Fruit fly (Drosophila melanogaster) S2 (cell line): ENCODE measurements around the gene Nse1.
A peak's percentile ranks its signal among the peaks of the same experiment; 100 is the strongest.

ENCODE experiments used
- CG8478 ChIP-seq: fragments of >200 bp; optimal IDR thresholded peaks from 2 replicates; lab custom pipeline; 2018
- CTCF ChIP-seq, 2 experiments: fragments of >200 bp; optimal IDR thresholded peaks; 2 replicates each; lab custom pipeline; 2018

DNA sequence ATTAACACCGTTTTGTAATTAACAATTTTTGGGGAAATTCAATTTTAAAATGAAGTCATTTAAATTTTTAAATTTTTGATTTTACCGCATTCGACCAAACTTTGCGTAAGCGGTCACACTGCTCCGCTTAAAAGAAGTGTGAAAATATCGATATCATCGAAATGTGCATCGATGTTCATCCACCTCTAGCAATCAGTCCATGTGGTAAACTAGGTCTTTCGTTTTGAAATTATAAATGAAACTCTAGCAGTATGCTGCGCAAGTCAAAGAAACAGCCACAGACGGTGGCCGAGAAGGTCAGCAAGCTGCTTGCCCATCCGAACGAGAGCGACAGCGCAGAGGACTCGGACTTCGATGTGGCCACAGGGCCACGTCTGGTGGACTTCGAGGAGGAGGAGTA is 40.0 kb upstream of the Nse1 start, which contains the start of gene Aatf:
- TF ChIP-seq CG8478 (lab: Kevin White, UChicago) (no peak), CTCF (optimal IDR thresholded peaks at IDR 0.05; lab: Kevin White, UChicago) (peak in 1 of 2 experiments; percentile 23)
